Worm (Caenorhabditis elegans): ENCODE results near the gene elt-4.

DNA sequence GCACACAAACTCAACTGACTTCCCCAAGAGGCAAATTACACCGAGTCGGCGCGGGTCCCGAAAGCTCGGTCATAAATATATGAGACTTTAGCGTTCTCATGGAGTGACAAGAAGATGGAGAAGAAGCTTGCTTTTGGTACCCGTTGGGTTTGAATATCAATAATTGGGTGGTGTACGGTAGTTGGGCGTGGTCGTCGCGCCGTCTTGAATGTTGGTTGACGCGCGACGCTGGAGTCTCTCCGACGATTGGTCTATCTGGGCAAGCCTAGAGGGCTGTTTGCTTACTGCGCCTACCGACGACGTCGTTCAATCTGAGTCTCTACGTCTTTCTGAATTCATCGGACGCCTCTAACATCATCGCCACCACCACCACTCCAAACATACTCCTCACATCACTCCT lies 39.5 kb downstream of the elt-4 start:
- TF ChIP-seq T22C8.4 (GFP tag; IDR thresholded peaks at IDR 0.05) = no peak
- TF ChIP-seq ref-1 (GFP tag; conservative IDR thresholded peaks at IDR 0.05) = no peak

Data from whole organism, midembryonic.